Fruit fly (Drosophila melanogaster) whole organism, embryonic: ENCODE results near the gene cdi.
A peak's percentile ranks its signal among the peaks of the same experiment; 100 is the strongest.

Experiments used
- Adf1 ChIP-seq: fragments of 200-800 bp; sonication (Bioruptor generic); IDR thresholded peaks from 2 replicates; pipeline ENCODE4 v1.3.6; 2022; ENCODE audit warnings: missing biosample characterization, missing genetic modification characterization
- BEAF-32 ChIP-seq: fragments of 200-800 bp; sonication (Bioruptor generic); optimal IDR thresholded peaks from 3 replicates; lab custom pipeline; 2017; ENCODE audit warnings: missing biosample characterization, missing genetic modification characterization, mild to moderate bottlenecking, moderate library complexity, missing genetic modification reagents
- C15 ChIP-seq: fragments of 200-800 bp; sonication (Bioruptor generic); IDR thresholded peaks from 3 replicates; pipeline ENCODE4 v1.3.6; 2022; ENCODE audit warnings: missing biosample characterization, missing genetic modification characterization
- CG13894 ChIP-seq: fragments of 200-800 bp; sonication (Bioruptor generic); optimal IDR thresholded peaks from 3 replicates; lab custom pipeline; 2018; ENCODE audit warnings: missing biosample characterization, mild to moderate bottlenecking, missing genetic modification characterization, moderate library complexity
- CG15269 ChIP-seq: fragments of 200-800 bp; sonication (Bioruptor generic); optimal IDR thresholded peaks from 2 replicates; lab custom pipeline; 2018; ENCODE audit warnings: missing biosample characterization, mild to moderate bottlenecking, missing genetic modification characterization, moderate library complexity
- CG15479 ChIP-seq: fragments of 200-800 bp; sonication (Bioruptor generic); optimal IDR thresholded peaks from 3 replicates; lab custom pipeline; 2019; ENCODE audit warnings: missing biosample characterization, mild to moderate bottlenecking, missing genetic modification characterization, moderate library complexity
- CG16815 ChIP-seq: fragments of 200-800 bp; sonication (Bioruptor generic); optimal IDR thresholded peaks from 3 replicates; lab custom pipeline; 2017; ENCODE audit warnings: missing biosample characterization, mild to moderate bottlenecking, missing genetic modification characterization
- CG17186 ChIP-seq: fragments of 200-800 bp; sonication (Bioruptor generic); optimal IDR thresholded peaks from 3 replicates; lab custom pipeline; 2017; ENCODE audit warnings: missing biosample characterization, missing genetic modification reagents, missing genetic modification characterization
- CG2678 ChIP-seq: fragments of 200-800 bp; sonication (Bioruptor generic); optimal IDR thresholded peaks from 3 replicates; lab custom pipeline; 2019; ENCODE audit warnings: missing biosample characterization, mild to moderate bottlenecking, missing genetic modification characterization, moderate library complexity
- CG3163 ChIP-seq: fragments of 200-800 bp; sonication (Bioruptor generic); optimal IDR thresholded peaks from 3 replicates; lab custom pipeline; 2016; ENCODE audit warnings: missing biosample characterization, missing genetic modification characterization
- CG34376 ChIP-seq: fragments of 200-800 bp; sonication (Bioruptor generic); optimal IDR thresholded peaks from 2 replicates; lab custom pipeline; 2018; ENCODE audit warnings: missing biosample characterization, mild to moderate bottlenecking, missing genetic modification characterization
- CG3726 ChIP-seq: fragments of 200-800 bp; sonication (Bioruptor generic); IDR thresholded peaks from 3 replicates; pipeline ENCODE4, ENCODE4 v1.3.6; 2022; ENCODE audit warnings: missing biosample characterization, missing genetic modification characterization
- CG42726 ChIP-seq: fragments of 200-800 bp; sonication (Bioruptor generic); IDR thresholded peaks from 2 replicates; pipeline ENCODE4 v1.3.6; 2022; ENCODE audit warnings: missing biosample characterization, missing genetic modification characterization; ENCODE audit not compliant: partially characterized antibody
- CG5180 ChIP-seq: fragments of 200-800 bp; sonication (Bioruptor generic); optimal IDR thresholded peaks from 3 replicates; lab custom pipeline; 2017; ENCODE audit warnings: missing biosample characterization, missing genetic modification characterization, mild to moderate bottlenecking, moderate library complexity, missing genetic modification reagents
- CG5245 ChIP-seq: fragments of 200-800 bp; sonication (Bioruptor generic); optimal IDR thresholded peaks from 3 replicates; lab custom pipeline; 2016; ENCODE audit warnings: missing biosample characterization, missing genetic modification characterization
- CG5953 ChIP-seq: fragments of 200-800 bp; sonication (Bioruptor generic); IDR thresholded peaks from 2 replicates; pipeline ENCODE4 v1.3.6; 2022; ENCODE audit warnings: missing biosample characterization, missing genetic modification characterization
- CG6175 ChIP-seq: fragments of 200-800 bp; sonication (Bioruptor generic); IDR thresholded peaks from 3 replicates; pipeline ENCODE4 v1.3.6; 2022; ENCODE audit warnings: missing biosample characterization, missing genetic modification characterization
- CG9437 ChIP-seq: fragments of 200-800 bp; sonication (Bioruptor generic); optimal IDR thresholded peaks from 2 replicates; lab custom pipeline; 2018; ENCODE audit warnings: missing biosample characterization, mild to moderate bottlenecking, missing genetic modification characterization
- CG9817 ChIP-seq: fragments of 200-800 bp; sonication (Bioruptor generic); optimal IDR thresholded peaks from 2 replicates; lab custom pipeline; 2018; ENCODE audit warnings: missing biosample characterization, mild to moderate bottlenecking, missing genetic modification characterization, moderate library complexity
- Dip2 ChIP-seq: fragments of 200-800 bp; sonication (Bioruptor generic); IDR thresholded peaks from 2 replicates; pipeline ENCODE4 v1.3.6; 2022; ENCODE audit warnings: missing biosample characterization, missing genetic modification characterization
- Dp ChIP-seq: fragments of 200-800 bp; sonication (Bioruptor generic); optimal IDR thresholded peaks from 2 replicates; lab custom pipeline; 2018; ENCODE audit warnings: missing biosample characterization, mild to moderate bottlenecking, missing genetic modification characterization, moderate library complexity
- Drgx ChIP-seq: fragments of 200-800 bp; sonication (Bioruptor generic); IDR thresholded peaks from 2 replicates; pipeline ENCODE4 v1.3.6; 2022; ENCODE audit warnings: missing biosample characterization, missing genetic modification characterization
- H2.0 ChIP-seq: fragments of 200-800 bp; sonication (Bioruptor generic); IDR thresholded peaks from 2 replicates; pipeline ENCODE4 v1.3.6; 2022; ENCODE audit warnings: missing biosample characterization, missing genetic modification characterization
- HLH4C ChIP-seq: fragments of 200-800 bp; sonication (Bioruptor generic); IDR thresholded peaks from 3 replicates; pipeline ENCODE4 v1.3.6; 2022; ENCODE audit warnings: missing biosample characterization, missing genetic modification characterization; ENCODE audit not compliant: partially characterized antibody
- Hey ChIP-seq: fragments of 200-800 bp; sonication (Bioruptor generic); optimal IDR thresholded peaks from 3 replicates; lab custom pipeline; 2018; ENCODE audit warnings: missing biosample characterization, mild to moderate bottlenecking, missing genetic modification characterization
- MTF-1 ChIP-seq: fragments of 200-800 bp; sonication (Bioruptor generic); optimal IDR thresholded peaks from 2 replicates; lab custom pipeline; 2018; ENCODE audit warnings: missing biosample characterization, mild to moderate bottlenecking, missing genetic modification characterization, borderline replicate concordance
- Poxn ChIP-seq: fragments of 200-800 bp; sonication (Bioruptor generic); IDR thresholded peaks from 2 replicates; pipeline ENCODE4 v1.3.6; 2022; ENCODE audit warnings: missing biosample characterization, missing genetic modification characterization
- Ptx1 ChIP-seq: fragments of 200-800 bp; sonication (Bioruptor generic); IDR thresholded peaks from 2 replicates; pipeline ENCODE4 v1.3.6; 2022; ENCODE audit warnings: missing biosample characterization, missing genetic modification characterization
- Spps ChIP-seq: fragments of 200-800 bp; sonication (Bioruptor generic); optimal IDR thresholded peaks from 2 replicates; lab custom pipeline; 2018; ENCODE audit warnings: missing biosample characterization, mild to moderate bottlenecking, missing genetic modification characterization
- Stat92E ChIP-seq, 3 experiments: fragments of >200 bp in 2 of 3; fragments of 200-800 bp in 1 of 3; sonication (Bioruptor generic) in 1 of 3; optimal IDR thresholded peaks; 2 replicates each; lab custom pipeline; 2017 to 2019; ENCODE audit warnings: missing biosample characterization in 3 of 3, missing genetic modification characterization in 3 of 3, mild to moderate bottlenecking in 1 of 3, moderate library complexity in 1 of 3
- Xrp1 ChIP-seq: fragments of 200-800 bp; sonication (Bioruptor generic); IDR thresholded peaks from 2 replicates; pipeline ENCODE4 v1.3.6; 2022; ENCODE audit warnings: missing biosample characterization, missing genetic modification characterization
- ac ChIP-seq: fragments of 200-800 bp; sonication (Bioruptor generic); optimal IDR thresholded peaks from 3 replicates; lab custom pipeline; 2017; ENCODE audit warnings: missing biosample characterization, mild to moderate bottlenecking, missing genetic modification characterization
- al ChIP-seq: fragments of 200-800 bp; sonication (Bioruptor generic); IDR thresholded peaks from 2 replicates; pipeline ENCODE4 v1.3.6; 2022; ENCODE audit warnings: missing biosample characterization, missing genetic modification characterization
- ase ChIP-seq: fragments of 200-800 bp; sonication (Bioruptor generic); IDR thresholded peaks from 3 replicates; pipeline ENCODE4 v1.3.6; 2022; ENCODE audit warnings: missing biosample characterization, missing genetic modification characterization
- dmrt99B ChIP-seq: fragments of 200-800 bp; sonication (Bioruptor generic); optimal IDR thresholded peaks from 2 replicates; lab custom pipeline; 2018; ENCODE audit warnings: missing biosample characterization, mild to moderate bottlenecking, missing genetic modification characterization, moderate library complexity
- exex ChIP-seq: fragments of 200-800 bp; sonication (Bioruptor generic); optimal IDR thresholded peaks from 4 replicates; lab custom pipeline; 2018; ENCODE audit warnings: missing biosample characterization, mild to moderate bottlenecking, missing genetic modification characterization, moderate library complexity
- gem ChIP-seq: fragments of 200-800 bp; sonication (Bioruptor generic); optimal IDR thresholded peaks from 2 replicates; lab custom pipeline; 2019; ENCODE audit warnings: missing biosample characterization, mild to moderate bottlenecking, missing genetic modification characterization, moderate library complexity
- hkb ChIP-seq, 2 experiments: fragments of 200-800 bp in 1 of 2; fragments of >200 bp in 1 of 2; sonication (Bioruptor generic) in 1 of 2; IDR thresholded peaks in 1 of 2; optimal IDR thresholded peaks in 1 of 2; 2 replicates each; pipeline versions ENCODE4 v1.3.6 to Lab custom; 2017 to 2022; ENCODE audit warnings: missing biosample characterization in 1 of 2, missing genetic modification characterization in 1 of 2
- hth ChIP-seq: fragments of >200 bp; optimal IDR thresholded peaks from 2 replicates; lab custom pipeline; 2017; ENCODE audit warnings: inconsistent platforms
- kah ChIP-seq: fragments of 200-800 bp; sonication (Bioruptor generic); optimal IDR thresholded peaks from 2 replicates; lab custom pipeline; 2018; ENCODE audit warnings: missing biosample characterization, mild to moderate bottlenecking, missing genetic modification characterization
- lola ChIP-seq, 3 experiments: fragments of >200 bp in 2 of 3; fragments of 200-800 bp in 1 of 3; sonication (Bioruptor generic) in 1 of 3; optimal IDR thresholded peaks; 2 replicates each; lab custom pipeline; 2017 to 2019; ENCODE audit warnings: missing biosample characterization in 3 of 3, missing genetic modification characterization in 3 of 3, mild to moderate bottlenecking in 1 of 3, moderate library complexity in 1 of 3
- nau ChIP-seq: fragments of 200-800 bp; sonication (Bioruptor generic); optimal IDR thresholded peaks from 3 replicates; lab custom pipeline; 2017; ENCODE audit warnings: missing biosample characterization, mild to moderate bottlenecking, missing genetic modification characterization, missing genetic modification reagents
- oc ChIP-seq: fragments of 200-800 bp; sonication (Bioruptor generic); optimal IDR thresholded peaks from 2 replicates; lab custom pipeline; 2018; ENCODE audit warnings: missing biosample characterization, mild to moderate bottlenecking, missing genetic modification characterization, moderate library complexity
- pros ChIP-seq: fragments of 200-800 bp; sonication (Bioruptor generic); optimal IDR thresholded peaks from 3 replicates; lab custom pipeline; 2019; ENCODE audit warnings: missing biosample characterization, mild to moderate bottlenecking, missing genetic modification characterization, moderate library complexity
- sr ChIP-seq: fragments of 200-800 bp; sonication (Bioruptor generic); IDR thresholded peaks from 3 replicates; pipeline ENCODE4 v1.3.6; 2022; ENCODE audit warnings: missing biosample characterization, missing genetic modification characterization
- tna ChIP-seq: fragments of 200-800 bp; sonication (Bioruptor generic); IDR thresholded peaks from 2 replicates; pipeline ENCODE4 v1.3.6; 2022; ENCODE audit warnings: missing biosample characterization, missing genetic modification characterization; ENCODE audit not compliant: partially characterized antibody
- toy ChIP-seq: fragments of 200-800 bp; sonication (Bioruptor generic); IDR thresholded peaks from 2 replicates; pipeline ENCODE4 v1.3.6; 2022; ENCODE audit warnings: missing biosample characterization, missing genetic modification characterization
- vnd ChIP-seq: fragments of 200-800 bp; sonication (Bioruptor generic); IDR thresholded peaks from 3 replicates; pipeline ENCODE4 v1.3.6; 2022; ENCODE audit warnings: missing biosample characterization, missing genetic modification characterization; ENCODE audit not compliant: partially characterized antibody
- vvl ChIP-seq: fragments of 200-800 bp; sonication (Bioruptor generic); IDR thresholded peaks from 2 replicates; pipeline ENCODE4 v1.3.6; 2022; ENCODE audit warnings: missing biosample characterization, missing genetic modification characterization
- yki ChIP-seq: fragments of >200 bp; optimal IDR thresholded peaks from 3 replicates; lab custom pipeline; 2018

cdi gene

dm6 chr3R:19073002-19073401 is 21.1 kb downstream of the cdi start (continued):
- TF ChIP-seq CG15479 (GFP tag; lab: Kevin White, UChicago) (no peak), oc (tag; lab: Kevin White, UChicago) (peak; percentile 19), ase (GFP tag; lab: Robert Waterston, UW) (no peak), vvl (GFP tag; lab: Robert Waterston, UW) (peak; percentile 59), nau (GFP tag; lab: Kevin White, UChicago) (peak; percentile 61), Poxn (no peak), kah (GFP tag; lab: Kevin White, UChicago) (no peak), Dp (GFP tag; lab: Kevin White, UChicago) (no peak), CG6175 (GFP tag; lab: Robert Waterston, UW) (no peak), CG9817 (tag; lab: Kevin White, UChicago) (no peak), Xrp1 (GFP tag; lab: Robert Waterston, UW) (peak; percentile 86), HLH4C (no peak), Ptx1 (GFP tag; lab: Robert Waterston, UW) (peak; percentile 74), Dip2 (GFP tag; lab: Robert Waterston, UW) (no peak), CG42726 (GFP tag; lab: Robert Waterston, UW) (no peak), Adf1 (no peak), CG3726 (GFP tag; lab: Robert Waterston, UW) (no peak), CG9437 (GFP tag; lab: Kevin White, UChicago) (peak; percentile 37), CG3163 (GFP tag; lab: Kevin White, UChicago) (no peak), Hey (tag; lab: Kevin White, UChicago) (no peak), toy (GFP tag; lab: Robert Waterston, UW) (no peak), pros (GFP tag; lab: Kevin White, UChicago) (no peak), CG5953 (GFP tag; lab: Robert Waterston, UW) (no peak), CG15269 (tag; lab: Kevin White, UChicago) (peak; percentile 17), dmrt99B (tag; lab: Kevin White, UChicago) (peak; percentile 77), CG13894 (tag; lab: Kevin White, UChicago) (no peak), CG34376 (GFP tag; lab: Kevin White, UChicago) (no peak), lola (GFP tag; optimal IDR thresholded peaks at IDR 0.05; lab: Kevin White, UChicago) (peak in 1 of 3 experiments; percentile 70), CG5180 (GFP tag; lab: Kevin White, UChicago) (peak; percentile 6), C15 (GFP tag; lab: Robert Waterston, UW) (no peak), H2.0 (GFP tag; lab: Robert Waterston, UW) (peak; percentile 40; the same call in 1 of the 2 replicates), CG16815 (peak; percentile 7), al (GFP tag; lab: Robert Waterston, UW) (no peak), hth (lab: Kevin White, UChicago) (no peak), sr (GFP tag; lab: Robert Waterston, UW) (no peak), Stat92E (GFP tag; optimal IDR thresholded peaks at IDR 0.05; lab: Kevin White, UChicago) (peak in 1 of 3 experiments; percentile 39), hkb (optimal IDR thresholded peaks at IDR 0.05; lab: Kevin White, UChicago) (no peak), hkb (GFP tag; IDR thresholded peaks at IDR 0.05; lab: Robert Waterston, UW) (peak; percentile 72; the same call in 1 of the 2 replicates), yki (lab: Kevin White, UChicago) (no peak), tna (GFP tag; lab: Robert Waterston, UW) (no peak), CG2678 (tag; lab: Kevin White, UChicago) (peak; percentile 69), gem (tag; lab: Kevin White, UChicago) (peak; percentile 74), vnd (GFP tag; lab: Robert Waterston, UW) (no peak), Drgx (peak; percentile 93), ac (GFP tag; lab: Kevin White, UChicago) (no peak), CG5245 (GFP tag; lab: Kevin White, UChicago) (no peak), CG17186 (GFP tag; lab: Kevin White, UChicago) (no peak), Spps (peak; percentile 38), BEAF-32 (no peak), MTF-1 (GFP tag; lab: Kevin White, UChicago) (no peak), exex (tag; lab: Kevin White, UChicago) (no peak)
